Worm (Caenorhabditis elegans): ENCODE measurements around the gene ZK1248.15.
A peak's percentile ranks its signal among the peaks of the same experiment; 100 is the strongest.

ce11 chrII:5844694-5845129, 6.4 kb upstream of the ZK1248.15 start:
- TF ChIP-seq snpc-4 (tag; optimal IDR thresholded peaks at IDR 0.05) (peak; percentile 100), lin-15B (tag; optimal IDR thresholded peaks at IDR 0.05) (peak; percentile 82), nhr-237 (tag; optimal IDR thresholded peaks at IDR 0.05) (no peak), mdl-1 (tag; optimal IDR thresholded peaks at IDR 0.05) (peak; percentile 75), nhr-77 (tag; optimal IDR thresholded peaks at IDR 0.05) (peak; percentile 96), nhr-12 (tag; optimal IDR thresholded peaks at IDR 0.05) (peak; percentile 45), zag-1 (tag; optimal IDR thresholded peaks at IDR 0.05) (peak; percentile 95), egl-5 (tag; optimal IDR thresholded peaks at IDR 0.05) (peak; percentile 92), skn-1 (tag; optimal IDR thresholded peaks at IDR 0.05) (peak; percentile 96), jun-1 (tag; optimal IDR thresholded peaks at IDR 0.05) (peak; percentile 99)
